Fruit fly (Drosophila melanogaster): Measurements from ENCODE around the gene spri.
A peak's percentile ranks its signal among the peaks of the same experiment; 100 is the strongest.

The spri gene

DNA sequence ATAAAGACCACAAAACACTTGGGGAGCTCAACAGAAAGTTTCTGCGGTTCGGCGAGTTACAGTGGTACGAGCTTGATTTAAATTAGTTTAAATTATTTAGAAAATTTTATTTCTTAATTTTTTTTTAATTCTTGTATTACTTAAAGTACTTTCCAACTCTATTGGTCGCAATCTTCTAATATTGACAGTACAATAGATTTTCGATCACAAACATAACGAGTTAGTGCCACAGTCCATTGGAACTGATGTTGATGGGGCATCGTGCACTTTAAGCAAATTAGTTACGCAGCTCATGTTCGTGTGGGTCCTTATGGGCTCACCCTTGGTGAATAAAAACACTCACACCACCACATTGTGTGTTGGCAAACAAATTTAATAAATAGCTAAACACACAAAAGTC, 11.7 kb downstream of the spri start (continued):
- TF ChIP-seq CG13624 (GFP tag; optimal IDR thresholded peaks at IDR 0.05) (no peak), eve (GFP tag; optimal IDR thresholded peaks at IDR 0.05) (peak in 1 of 2 experiments; percentile 50), exex (tag; optimal IDR thresholded peaks at IDR 0.05) (no peak), NK7.1 (GFP tag; optimal IDR thresholded peaks at IDR 0.05) (no peak), fd64A (GFP tag; optimal IDR thresholded peaks at IDR 0.05) (no peak), Asciz (GFP tag; optimal IDR thresholded peaks at IDR 0.05) (peak; percentile 31), tin (GFP tag; optimal IDR thresholded peaks at IDR 0.05) (peak; percentile 24), CG2875 (GFP tag; optimal IDR thresholded peaks at IDR 0.05) (no peak), CG16863 (GFP tag; optimal IDR thresholded peaks at IDR 0.05) (no peak), crc (GFP tag; optimal IDR thresholded peaks at IDR 0.05) (no peak), CG3065 (GFP tag; optimal IDR thresholded peaks at IDR 0.05) (no peak), CG10979 (tag; optimal IDR thresholded peaks at IDR 0.05) (peak; percentile 48), fu2 (GFP tag; optimal IDR thresholded peaks at IDR 0.05) (no peak), Sry-β (GFP tag; optimal IDR thresholded peaks at IDR 0.05) (no peak), CG10565 (GFP tag; optimal IDR thresholded peaks at IDR 0.05) (no peak), CG2129 (GFP tag; IDR thresholded peaks at IDR 0.05; ENCODE audit: partially characterized antibody) (no peak), ftz-f1 (GFP tag; optimal IDR thresholded peaks at IDR 0.05) (no peak), ara (GFP tag; IDR thresholded peaks at IDR 0.05) (0 out of 2 replicates have a peak, but pooled peaks have one; percentile 39), Lpt (GFP tag; optimal IDR thresholded peaks at IDR 0.05) (no peak), Neu2 (GFP tag; optimal IDR thresholded peaks at IDR 0.05; ENCODE audit: borderline replicate concordance) (no peak), CG4328 (GFP tag; optimal IDR thresholded peaks at IDR 0.05) (peak; percentile 7), tio (GFP tag; optimal IDR thresholded peaks at IDR 0.05) (peak; percentile 7), CG9437 (GFP tag; optimal IDR thresholded peaks at IDR 0.05) (no peak), Atf3 (GFP tag; optimal IDR thresholded peaks at IDR 0.05) (no peak), CG10543 (GFP tag; optimal IDR thresholded peaks at IDR 0.05) (no peak), maf-S (GFP tag; optimal IDR thresholded peaks at IDR 0.05) (no peak), CG17186 (GFP tag; optimal IDR thresholded peaks at IDR 0.05) (no peak), CG6254 (GFP tag; optimal IDR thresholded peaks at IDR 0.05) (peak; percentile 6), CG15479 (GFP tag; optimal IDR thresholded peaks at IDR 0.05) (no peak), zfh1 (GFP tag; IDR thresholded peaks at IDR 0.05) (peak; percentile 62; the same call in 2 of the 3 replicates), E2f1 (GFP tag; IDR thresholded peaks at IDR 0.05) (peak; percentile 68), dm (GFP tag; optimal IDR thresholded peaks at IDR 0.05) (no peak), Spps (tag; optimal IDR thresholded peaks at IDR 0.05) (no peak), tna (GFP tag; IDR thresholded peaks at IDR 0.05; ENCODE audit: partially characterized antibody) (no peak), Max (GFP tag; optimal IDR thresholded peaks at IDR 0.05) (peak; percentile 11), Sin3A (optimal IDR thresholded peaks at IDR 0.05) (no peak), Hr3 (GFP tag; optimal IDR thresholded peaks at IDR 0.05) (peak; percentile 24), tx (GFP tag; optimal IDR thresholded peaks at IDR 0.05) (no peak), slp2 (GFP tag; optimal IDR thresholded peaks at IDR 0.05) (no peak), CG10654 (GFP tag; optimal IDR thresholded peaks at IDR 0.05) (peak; percentile 25), Nf-YA (GFP tag; IDR thresholded peaks at IDR 0.05) (no peak), Taf1 (GFP tag; IDR thresholded peaks at IDR 0.05) (peak; percentile 29; the same call in 1 of the 2 replicates), fd102C (GFP tag; optimal IDR thresholded peaks at IDR 0.05) (no peak), CG4730 (GFP tag; IDR thresholded peaks at IDR 0.05) (0 out of 2 replicates have a peak, but pooled peaks have one; percentile 25), CG2116 (GFP tag; optimal IDR thresholded peaks at IDR 0.05) (no peak), crp (GFP tag; optimal IDR thresholded peaks at IDR 0.05) (no peak), Bdp1 (GFP tag; optimal IDR thresholded peaks at IDR 0.05) (no peak), gsb (GFP tag; IDR thresholded peaks at IDR 0.05) (0 out of 2 replicates have a peak, but pooled peaks have one; percentile 35), yki (optimal IDR thresholded peaks at IDR 0.05) (no peak), CG6272 (GFP tag; IDR thresholded peaks at IDR 0.05) (no peak), CG9932 (GFP tag; IDR thresholded peaks at IDR 0.05) (peak; percentile 55; the same call in 1 of the 2 replicates), trh (GFP tag; optimal IDR thresholded peaks at IDR 0.05) (no peak)

Measured in whole organism, embryonic.